Worm (Caenorhabditis elegans) whole organism, young adult: ENCODE measurements around the gene pqn-76.

Experiments
- hlh-12 ChIP-seq: sonication (generic microtip); optimal IDR thresholded peaks from 2 replicates; lab custom pipeline; 2016; ENCODE audit warnings: missing genetic modification characterization, missing compliant biosample characterization
- mes-4 ChIP-seq: sonication (generic microtip); optimal IDR thresholded peaks from 2 replicates; lab custom pipeline; 2016; ENCODE audit warnings: missing genotype, missing genetic modification characterization, missing compliant biosample characterization
- nfya-1 ChIP-seq: sonication (generic microtip); optimal IDR thresholded peaks from 2 replicates; lab custom pipeline; 2017; ENCODE audit warnings: antibody characterized with exemption, missing compliant biosample characterization, missing genetic modification characterization, borderline replicate concordance; ENCODE audit not compliant: insufficient read depth
- snpc-1.3 ChIP-seq: sonication (generic microtip); optimal IDR thresholded peaks from 2 replicates; lab custom pipeline; 2017; ENCODE audit warnings: missing genetic modification characterization, mild to moderate bottlenecking, missing compliant biosample characterization, antibody characterized with exemption, moderate library complexity, missing genotype, missing genetic modification reagents; ENCODE audit not compliant: insufficient read depth

- TF ChIP-seq snpc-1.3 (tag; lab: Kevin White, UChicago) (no peak), mes-4 (no peak), hlh-12 (no peak), nfya-1 (tag; lab: Kevin White, UChicago) (no peak)
These were observed 41.5 kb upstream of the pqn-76 start for ce11 chrIV:15537338-15537737.
